Fruit fly (Drosophila melanogaster): Measurements from ENCODE around the gene CG10553.
A peak's percentile ranks its signal among the peaks of the same experiment; 100 is the strongest.

Gene CG10553

DNA sequence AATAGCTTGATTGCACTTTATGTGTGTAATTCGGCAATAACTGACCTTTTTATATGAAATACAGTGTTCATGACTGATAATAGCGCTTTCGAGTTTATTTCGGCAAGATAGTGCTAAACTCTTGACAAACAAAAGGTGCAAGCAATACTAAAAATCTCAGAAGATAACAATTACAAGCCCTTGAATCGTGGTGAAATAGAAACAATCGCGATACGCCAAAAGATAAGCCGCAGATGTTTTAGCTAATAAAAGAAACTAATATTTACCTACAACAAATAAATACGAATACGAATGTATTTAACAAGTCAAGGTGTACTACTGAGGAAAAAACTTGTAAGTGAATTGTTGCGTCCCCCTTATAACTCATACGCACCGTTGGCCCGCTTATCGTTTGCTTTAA is 42.6 kb downstream of the CG10553 start (continued):
- peak; percentile 1 for TF ChIP-seq CG1233 (GFP tag; optimal IDR thresholded peaks at IDR 0.05)
- no peak for TF ChIP-seq Sin3A (optimal IDR thresholded peaks at IDR 0.05)
- no peak for TF ChIP-seq CG4404 (GFP tag; IDR thresholded peaks at IDR 0.05)
- TF ChIP-seq unpg (GFP tag; optimal IDR thresholded peaks at IDR 0.05), result peak; percentile 1
- no peak for TF ChIP-seq Six4 (GFP tag; optimal IDR thresholded peaks at IDR 0.05)
- TF ChIP-seq CG18599 (GFP tag; optimal IDR thresholded peaks at IDR 0.05), result peak; percentile 68
- peak; percentile 48 for TF ChIP-seq CG10543 (GFP tag; optimal IDR thresholded peaks at IDR 0.05)
- TF ChIP-seq CG3838 (GFP tag; optimal IDR thresholded peaks at IDR 0.05), result no peak
- no peak for TF ChIP-seq jigr1 (GFP tag; IDR thresholded peaks at IDR 0.05)
- peak; percentile 69 for TF ChIP-seq mirr (GFP tag; optimal IDR thresholded peaks at IDR 0.05)
- peak; percentile 52 for TF ChIP-seq Hand (GFP tag; optimal IDR thresholded peaks at IDR 0.05)
- TF ChIP-seq Nf-YC (tag; optimal IDR thresholded peaks at IDR 0.05), result peak; percentile 32
- TF ChIP-seq CG14014 (GFP tag; IDR thresholded peaks at IDR 0.05), result peak; percentile 37; the same call in 1 of the 2 replicates
- peak; percentile 22 for TF ChIP-seq CG17385 (GFP tag; optimal IDR thresholded peaks at IDR 0.05)
- peak; percentile 60 for TF ChIP-seq Meics (GFP tag; optimal IDR thresholded peaks at IDR 0.05)
- no peak for TF ChIP-seq br (optimal IDR thresholded peaks at IDR 0.05)
- peak; percentile 71 for TF ChIP-seq PHDP (tag; optimal IDR thresholded peaks at IDR 0.05)
- no peak for TF ChIP-seq CG31388 (GFP tag; optimal IDR thresholded peaks at IDR 0.05)
- TF ChIP-seq sug (tag; optimal IDR thresholded peaks at IDR 0.05), result peak; percentile 77
- no peak for TF ChIP-seq lbe (GFP tag; optimal IDR thresholded peaks at IDR 0.05)
- no peak for TF ChIP-seq Ravus (GFP tag; IDR thresholded peaks at IDR 0.05)
- TF ChIP-seq CG9817 (tag; optimal IDR thresholded peaks at IDR 0.05), result peak; percentile 26
- peak; percentile 35 for TF ChIP-seq CG12104 (GFP tag; optimal IDR thresholded peaks at IDR 0.05)
- no peak for TF ChIP-seq D19B (GFP tag; optimal IDR thresholded peaks at IDR 0.05)
- peak; percentile 81 for TF ChIP-seq CG13296 (GFP tag; optimal IDR thresholded peaks at IDR 0.05)
- no peak for TF ChIP-seq CG16815 (GFP tag; optimal IDR thresholded peaks at IDR 0.05)
- peak; percentile 81 for TF ChIP-seq Fer1 (GFP tag; optimal IDR thresholded peaks at IDR 0.05)
- peak; percentile 54 for TF ChIP-seq Fer3 (tag; optimal IDR thresholded peaks at IDR 0.05)
- no peak for TF ChIP-seq CG2116 (GFP tag; optimal IDR thresholded peaks at IDR 0.05)
- TF ChIP-seq CTCF (GFP tag; optimal IDR thresholded peaks at IDR 0.05), result no peak
- peak; percentile 38 for TF ChIP-seq Dek (tag; optimal IDR thresholded peaks at IDR 0.05)
- TF ChIP-seq CG10147 (GFP tag; optimal IDR thresholded peaks at IDR 0.05), result peak; percentile 59

DNA sequence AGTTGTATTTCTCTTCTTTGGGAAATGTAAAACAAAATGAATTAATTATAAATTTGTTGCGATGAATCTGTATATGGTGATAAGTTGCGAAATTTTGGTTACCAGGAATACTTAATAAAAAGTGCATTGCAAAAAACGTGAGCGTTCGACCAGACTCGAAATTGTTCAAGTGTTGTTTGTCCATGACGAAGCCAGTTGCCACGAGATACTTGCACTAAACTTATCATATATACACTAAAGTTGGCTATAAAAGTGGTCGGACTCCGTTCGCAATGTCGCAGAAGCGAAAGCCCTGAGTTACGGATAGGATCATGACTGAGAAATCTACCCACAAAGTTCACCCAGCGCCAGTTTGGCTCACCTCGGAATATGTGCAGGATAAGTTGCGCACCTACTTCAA is 44.4 kb downstream of the CG10553 start, which contains the start of gene CG11878:
TSS of gene CG11878 (plus strand) at position 301 of the 400 bp plus-strand sequence.
- TF ChIP-seq CG2875 (GFP tag; optimal IDR thresholded peaks at IDR 0.05) (no peak), Drgx (GFP tag; IDR thresholded peaks at IDR 0.05) (no peak), CG2120 (GFP tag; optimal IDR thresholded peaks at IDR 0.05) (no peak), NfI (GFP tag; optimal IDR thresholded peaks at IDR 0.05) (no peak), NC2α (GFP tag; optimal IDR thresholded peaks at IDR 0.05) (no peak), Hsf (GFP tag; optimal IDR thresholded peaks at IDR 0.05) (no peak), CG14860 (GFP tag; IDR thresholded peaks at IDR 0.05; ENCODE audit: partially characterized antibody) (no peak), CG33213 (GFP tag; optimal IDR thresholded peaks at IDR 0.05) (no peak), CHES-1-like (GFP tag; optimal IDR thresholded peaks at IDR 0.05) (no peak), CG7372 (GFP tag; IDR thresholded peaks at IDR 0.05) (no peak), chif (GFP tag; optimal IDR thresholded peaks at IDR 0.05) (no peak), ems (GFP tag; optimal IDR thresholded peaks at IDR 0.05) (no peak), CG10267 (tag; optimal IDR thresholded peaks at IDR 0.05) (no peak), Ets65A (GFP tag) (no peak), CG8290 (GFP tag; optimal IDR thresholded peaks at IDR 0.05) (no peak), CG8290 (tag; optimal IDR thresholded peaks at IDR 0.05) (no peak), CG12299 (tag; optimal IDR thresholded peaks at IDR 0.05) (no peak), CG3163 (GFP tag; optimal IDR thresholded peaks at IDR 0.05) (no peak), MBD-R2 (GFP tag; IDR thresholded peaks at IDR 0.05) (no peak), CG34422 (GFP tag; IDR thresholded peaks at IDR 0.05) (no peak)

Measured in whole organism, embryonic.